Fruit fly (Drosophila melanogaster) whole organism, embryonic: ENCODE results near the gene CG14020.

Source experiments
- CG11247 ChIP-seq: fragments of 200-800 bp; sonication (Bioruptor generic); IDR thresholded peaks from 2 replicates; pipeline ENCODE4 v1.3.6; 2022; ENCODE audit warnings: missing biosample characterization, missing genetic modification characterization
- CG1233 ChIP-seq: fragments of 200-800 bp; sonication (Bioruptor generic); optimal IDR thresholded peaks from 4 replicates; lab custom pipeline; 2018; ENCODE audit warnings: missing biosample characterization, mild to moderate bottlenecking, missing genetic modification characterization
- CG13775 ChIP-seq: fragments of 200-800 bp; sonication (Bioruptor generic); optimal IDR thresholded peaks from 3 replicates; lab custom pipeline; 2017; ENCODE audit warnings: missing biosample characterization, mild to moderate bottlenecking, missing genetic modification characterization
- CG1529 ChIP-seq: fragments of 200-800 bp; sonication (Bioruptor generic); optimal IDR thresholded peaks from 3 replicates; lab custom pipeline; 2018; ENCODE audit warnings: missing biosample characterization, missing genetic modification characterization
- CG15696 ChIP-seq: fragments of 200-800 bp; sonication (Bioruptor generic); optimal IDR thresholded peaks from 2 replicates; lab custom pipeline; 2019; ENCODE audit warnings: missing biosample characterization, mild to moderate bottlenecking, missing genetic modification characterization, moderate library complexity
- CG2712 ChIP-seq: fragments of 200-800 bp; optimal IDR thresholded peaks from 3 replicates; lab custom pipeline; 2019; ENCODE audit warnings: missing biosample characterization, mild to moderate bottlenecking, missing genetic modification characterization, moderate library complexity
- CG31441 ChIP-seq: fragments of 200-800 bp; sonication (Bioruptor generic); IDR thresholded peaks from 2 replicates; pipeline ENCODE4 v1.3.6; 2022; ENCODE audit warnings: missing biosample characterization, missing genetic modification characterization
- CG33557 ChIP-seq: fragments of 200-800 bp; sonication (Bioruptor generic); optimal IDR thresholded peaks from 2 replicates; lab custom pipeline; 2019; ENCODE audit warnings: missing biosample characterization, mild to moderate bottlenecking, missing genetic modification characterization, moderate library complexity
- CG3847 ChIP-seq: fragments of 200-800 bp; sonication (Bioruptor generic); IDR thresholded peaks from 2 replicates; pipeline ENCODE4 v1.3.6; 2022; ENCODE audit warnings: missing biosample characterization, missing genetic modification characterization
- CG3995 ChIP-seq: fragments of 200-800 bp; sonication (Bioruptor generic); optimal IDR thresholded peaks from 3 replicates; lab custom pipeline; 2016; ENCODE audit warnings: missing biosample characterization, missing genetic modification characterization
- CG4730 ChIP-seq: fragments of 200-800 bp; sonication (Bioruptor generic); IDR thresholded peaks from 2 replicates; pipeline ENCODE4 v1.3.6; 2022; ENCODE audit warnings: missing biosample characterization, missing genetic modification characterization
- CG5953 ChIP-seq: fragments of 200-800 bp; sonication (Bioruptor generic); IDR thresholded peaks from 2 replicates; pipeline ENCODE4 v1.3.6; 2022; ENCODE audit warnings: missing biosample characterization, missing genetic modification characterization
- CG6689 ChIP-seq: fragments of 200-800 bp; sonication (Bioruptor generic); IDR thresholded peaks from 2 replicates; pipeline ENCODE4 v1.3.6; 2022; ENCODE audit warnings: missing biosample characterization, missing genetic modification characterization
- CG6765 ChIP-seq: fragments of 200-800 bp; sonication (Bioruptor generic); optimal IDR thresholded peaks from 3 replicates; lab custom pipeline; 2017; ENCODE audit warnings: missing biosample characterization, mild to moderate bottlenecking, missing genetic modification characterization
- CG8359 ChIP-seq: fragments of 200-800 bp; sonication (Bioruptor generic); optimal IDR thresholded peaks from 2 replicates; lab custom pipeline; 2017; ENCODE audit warnings: missing biosample characterization, mild to moderate bottlenecking, missing genetic modification characterization, borderline replicate concordance
- CG9932 ChIP-seq: fragments of 200-800 bp; sonication (Bioruptor generic); IDR thresholded peaks from 2 replicates; pipeline ENCODE4 v1.3.6; 2022; ENCODE audit warnings: missing biosample characterization, missing genetic modification characterization
- CoRest ChIP-seq: fragments of 200-800 bp; sonication (Bioruptor generic); optimal IDR thresholded peaks from 3 replicates; lab custom pipeline; 2018; ENCODE audit warnings: missing biosample characterization, mild to moderate bottlenecking, missing genetic modification characterization, moderate library complexity
- Dek ChIP-seq: fragments of 200-800 bp; sonication (Bioruptor generic); optimal IDR thresholded peaks from 3 replicates; lab custom pipeline; 2019; ENCODE audit warnings: missing biosample characterization, mild to moderate bottlenecking, missing genetic modification characterization, moderate library complexity
- Dp ChIP-seq: fragments of 200-800 bp; sonication (Bioruptor generic); optimal IDR thresholded peaks from 2 replicates; lab custom pipeline; 2018; ENCODE audit warnings: missing biosample characterization, mild to moderate bottlenecking, missing genetic modification characterization, moderate library complexity
- Eip74EF ChIP-seq, 2 experiments: fragments of 200-800 bp in 1 of 2; fragments of >200 bp in 1 of 2; sonication (Bioruptor generic) in 1 of 2; optimal IDR thresholded peaks; 2 replicates each; lab custom pipeline; 2017 to 2019; ENCODE audit warnings: missing biosample characterization in 2 of 2, missing genetic modification characterization in 2 of 2, mild to moderate bottlenecking in 1 of 2, moderate library complexity in 1 of 2
- Ets65A ChIP-seq: fragments of 200-800 bp; sonication (Bioruptor generic); peaks from one replicate; lab custom pipeline; 2016; ENCODE audit warnings: missing biosample characterization, missing genetic modification characterization
- H2.0 ChIP-seq: fragments of 200-800 bp; sonication (Bioruptor generic); IDR thresholded peaks from 2 replicates; pipeline ENCODE4 v1.3.6; 2022; ENCODE audit warnings: missing biosample characterization, missing genetic modification characterization
- Hr51 ChIP-seq, 2 experiments: fragments of 200-800 bp; sonication (Bioruptor generic); optimal IDR thresholded peaks; 2 replicates in 1 of 2; 3 replicates in 1 of 2; lab custom pipeline; 2016 to 2018; ENCODE audit warnings: missing biosample characterization in 2 of 2, missing genetic modification characterization in 2 of 2, mild to moderate bottlenecking in 1 of 2, moderate library complexity in 1 of 2
- MBD-R2 ChIP-seq: fragments of 200-800 bp; sonication (Bioruptor generic); IDR thresholded peaks from 2 replicates; pipeline ENCODE4 v1.3.6; 2022; ENCODE audit warnings: missing biosample characterization, missing genetic modification characterization
- Myb ChIP-seq: fragments of 200-800 bp; sonication (Bioruptor generic); optimal IDR thresholded peaks from 2 replicates; lab custom pipeline; 2016; ENCODE audit warnings: missing biosample characterization, missing genetic modification characterization
- NC2β ChIP-seq: fragments of 200-800 bp; sonication (Bioruptor generic); optimal IDR thresholded peaks from 2 replicates; lab custom pipeline; 2016; ENCODE audit warnings: missing biosample characterization, missing genetic modification characterization
- NK7.1 ChIP-seq: fragments of 200-800 bp; sonication (Bioruptor generic); optimal IDR thresholded peaks from 3 replicates; lab custom pipeline; 2016; ENCODE audit warnings: missing biosample characterization, missing genetic modification characterization
- Scr ChIP-seq: fragments of 200-800 bp; sonication (Bioruptor generic); IDR thresholded peaks from 2 replicates; pipeline ENCODE4 v1.3.6; 2022; ENCODE audit warnings: missing biosample characterization, missing genetic modification characterization; ENCODE audit not compliant: partially characterized antibody
- chinmo ChIP-seq: fragments of 200-800 bp; sonication (Bioruptor generic); IDR thresholded peaks from 4 replicates; pipeline ENCODE4 v1.3.6; 2022; ENCODE audit warnings: missing biosample characterization, missing genetic modification characterization; ENCODE audit not compliant: partially characterized antibody
- crol ChIP-seq: fragments of 200-800 bp; sonication (Bioruptor generic); IDR thresholded peaks from 2 replicates; pipeline ENCODE4 v1.3.6; 2022; ENCODE audit warnings: missing biosample characterization, missing genetic modification characterization
- dati ChIP-seq: fragments of 200-800 bp; sonication (Bioruptor generic); IDR thresholded peaks from 2 replicates; pipeline ENCODE4 v1.3.6; 2022; ENCODE audit warnings: missing biosample characterization, missing genetic modification characterization
- disco-r ChIP-seq: fragments of 200-800 bp; sonication (Bioruptor generic); optimal IDR thresholded peaks from 2 replicates; lab custom pipeline; 2016; ENCODE audit warnings: missing biosample characterization, missing genetic modification characterization
- jing ChIP-seq: fragments of 200-800 bp; sonication (Bioruptor generic); optimal IDR thresholded peaks from 2 replicates; lab custom pipeline; 2018; ENCODE audit warnings: missing biosample characterization, mild to moderate bottlenecking, missing genetic modification characterization
- mld ChIP-seq: fragments of 200-800 bp; sonication (Bioruptor generic); IDR thresholded peaks from 3 replicates; pipeline ENCODE4 v1.3.6; 2022; ENCODE audit warnings: missing biosample characterization, missing genetic modification characterization; ENCODE audit not compliant: partially characterized antibody
- nau ChIP-seq: fragments of 200-800 bp; sonication (Bioruptor generic); optimal IDR thresholded peaks from 3 replicates; lab custom pipeline; 2017; ENCODE audit warnings: missing biosample characterization, mild to moderate bottlenecking, missing genetic modification characterization, missing genetic modification reagents
- nerfin-2 ChIP-seq: fragments of 200-800 bp; sonication (Bioruptor generic); IDR thresholded peaks from 2 replicates; pipeline ENCODE4 v1.3.6; 2022; ENCODE audit warnings: missing biosample characterization, missing genetic modification characterization; ENCODE audit not compliant: partially characterized antibody
- pita ChIP-seq: fragments of 200-800 bp; sonication (Bioruptor generic); optimal IDR thresholded peaks from 2 replicates; lab custom pipeline; 2017; ENCODE audit warnings: missing biosample characterization, mild to moderate bottlenecking, missing genetic modification characterization
- prd ChIP-seq, 3 experiments: fragments of >200 bp in 2 of 3; fragments of 200-800 bp in 1 of 3; sonication (Bioruptor generic) in 1 of 3; optimal IDR thresholded peaks in 2 of 3; IDR thresholded peaks in 1 of 3; 2 replicates in 2 of 3; 3 replicates in 1 of 3; pipeline versions ENCODE4 v1.3.6 to Lab custom; 2017 to 2022; ENCODE audit warnings: missing biosample characterization in 1 of 3, missing genetic modification characterization in 1 of 3
- repo ChIP-seq: fragments of 200-800 bp; sonication (Bioruptor generic); optimal IDR thresholded peaks from 2 replicates; lab custom pipeline; 2016; ENCODE audit warnings: missing biosample characterization, missing genetic modification characterization
- row ChIP-seq: fragments of 200-800 bp; sonication (Bioruptor generic); IDR thresholded peaks from 3 replicates; pipeline ENCODE4 v1.3.6; 2022; ENCODE audit warnings: missing biosample characterization, missing genetic modification characterization
- salm ChIP-seq: fragments of 200-800 bp; sonication (Bioruptor generic); optimal IDR thresholded peaks from 2 replicates; lab custom pipeline; 2018; ENCODE audit warnings: missing biosample characterization, mild to moderate bottlenecking, missing genetic modification characterization
- sc ChIP-seq, 3 experiments: fragments of >200 bp in 2 of 3; fragments of 200-800 bp in 1 of 3; sonication (Bioruptor generic) in 1 of 3; optimal IDR thresholded peaks; 2 replicates in 2 of 3; 3 replicates in 1 of 3; lab custom pipeline; 2017; ENCODE audit warnings: mild to moderate bottlenecking in 1 of 3, missing biosample characterization in 1 of 3, missing genetic modification characterization in 1 of 3, missing genetic modification reagents in 1 of 3
- schlank ChIP-seq: fragments of 200-800 bp; sonication (Bioruptor generic); optimal IDR thresholded peaks from 2 replicates; lab custom pipeline; 2018; ENCODE audit warnings: missing biosample characterization, mild to moderate bottlenecking, missing genetic modification characterization
- sd ChIP-seq: fragments of 200-800 bp; sonication (Bioruptor generic); optimal IDR thresholded peaks from 3 replicates; lab custom pipeline; 2018; ENCODE audit warnings: missing biosample characterization, mild to moderate bottlenecking, missing genetic modification characterization, moderate library complexity
- ssp ChIP-seq: fragments of 200-800 bp; sonication (Bioruptor generic); IDR thresholded peaks from 2 replicates; pipeline ENCODE4 v1.3.6; 2022; ENCODE audit warnings: missing biosample characterization, missing genetic modification characterization
- wek ChIP-seq: fragments of 200-800 bp; sonication (Bioruptor generic); optimal IDR thresholded peaks from 3 replicates; lab custom pipeline; 2018; ENCODE audit warnings: missing biosample characterization, mild to moderate bottlenecking, missing genetic modification characterization, moderate library complexity
- z ChIP-seq: fragments of 200-800 bp; sonication (Bioruptor generic); IDR thresholded peaks from 3 replicates; pipeline ENCODE4 v1.3.6; 2022; ENCODE audit warnings: missing biosample characterization, missing genetic modification characterization
- zfh2 ChIP-seq: fragments of 200-800 bp; sonication (Bioruptor generic); optimal IDR thresholded peaks from 2 replicates; lab custom pipeline; 2016; ENCODE audit warnings: missing biosample characterization, missing genetic modification characterization

The CG14020 gene

DNA sequence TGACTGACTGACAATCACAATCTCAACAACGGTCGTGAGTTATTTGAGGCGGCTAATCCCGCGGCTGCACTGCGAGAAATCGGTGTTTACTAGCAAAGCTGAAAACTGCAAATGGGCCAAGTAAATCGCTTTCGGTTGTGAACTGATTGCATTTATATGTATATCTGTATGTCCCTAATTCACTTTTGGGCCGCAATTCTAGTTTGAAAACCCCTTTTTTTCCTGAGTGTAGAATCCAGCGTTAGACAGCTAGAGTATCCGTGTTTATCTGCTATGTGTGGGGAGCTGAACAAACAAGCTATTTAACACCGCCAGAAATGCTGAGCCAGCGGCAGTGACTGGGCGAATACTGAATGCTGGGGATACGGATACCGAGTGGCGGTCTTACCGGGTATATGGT lies 40.8 kb upstream of the CG14020 start (continued):
- TF ChIP-seq Myb (GFP tag; lab: Kevin White, UChicago) (peak; percentile 73), CG11247 (peak; percentile 74), CG6765 (GFP tag; lab: Kevin White, UChicago) (no peak), CG13775 (peak; percentile 76), CG1529 (GFP tag; lab: Kevin White, UChicago) (peak; percentile 88), CG3847 (peak; percentile 76), Dek (peak; percentile 71), salm (tag; lab: Kevin White, UChicago) (peak; percentile 48), Eip74EF (GFP tag; optimal IDR thresholded peaks at IDR 0.05; lab: Kevin White, UChicago) (peak in 1 of 2 experiments; percentile 23), ssp (GFP tag; lab: Robert Waterston, UW) (peak; percentile 71), NC2β (GFP tag; lab: Kevin White, UChicago) (peak; percentile 92), schlank (peak; percentile 34), CG8359 (peak; percentile 41), CG1233 (GFP tag; lab: Kevin White, UChicago) (peak; percentile 60), Dp (GFP tag; lab: Kevin White, UChicago) (no peak), prd (optimal IDR thresholded peaks at IDR 0.05; lab: Kevin White, UChicago) (no peak), prd (GFP tag; IDR thresholded peaks at IDR 0.05; lab: Robert Waterston, UW) (peak; percentile 92), CG15696 (peak; percentile 87), Scr (no peak), disco-r (GFP tag; lab: Kevin White, UChicago) (peak; percentile 80), crol (GFP tag; lab: Robert Waterston, UW) (peak; percentile 42; the same call in 1 of the 2 replicates), wek (GFP tag; lab: Kevin White, UChicago) (no peak), z (peak; percentile 64; the same call in 2 of the 3 replicates), repo (peak; percentile 74), sd (tag; lab: Kevin White, UChicago) (peak; percentile 44), CoRest (peak; percentile 81), CG5953 (GFP tag; lab: Robert Waterston, UW) (peak; percentile 85), zfh2 (peak; percentile 68), CG33557 (GFP tag; lab: Kevin White, UChicago) (peak; percentile 81), jing (peak; percentile 84), Ets65A (GFP tag; lab: Kevin White, UChicago) (peak; percentile 96), sc (optimal IDR thresholded peaks at IDR 0.05; lab: Kevin White, UChicago) (no peak), sc (GFP tag; optimal IDR thresholded peaks at IDR 0.05; lab: Kevin White, UChicago) (peak; percentile 81), dati (GFP tag; lab: Robert Waterston, UW) (peak; percentile 61; the same call in 1 of the 2 replicates), CG3995 (GFP tag; lab: Kevin White, UChicago) (no peak), CG2712 (tag; lab: Kevin White, UChicago) (peak; percentile 85), Hr51 (GFP tag; optimal IDR thresholded peaks at IDR 0.05; lab: Kevin White, UChicago) (peak; percentile 56 to 77), mld (no peak), nau (GFP tag; lab: Kevin White, UChicago) (peak; percentile 39), CG4730 (GFP tag; lab: Robert Waterston, UW) (peak; percentile 71), CG6689 (GFP tag; lab: Robert Waterston, UW) (peak; percentile 87), CG9932 (GFP tag; lab: Robert Waterston, UW) (peak; percentile 67), nerfin-2 (GFP tag; lab: Robert Waterston, UW) (no peak), pita (GFP tag; lab: Kevin White, UChicago) (no peak), H2.0 (GFP tag; lab: Robert Waterston, UW) (peak; percentile 68), NK7.1 (GFP tag; lab: Kevin White, UChicago) (peak; percentile 84), chinmo (GFP tag; lab: Robert Waterston, UW) (no peak), MBD-R2 (GFP tag; lab: Robert Waterston, UW) (peak; percentile 57; the same call in 1 of the 2 replicates), CG31441 (GFP tag; lab: Robert Waterston, UW) (peak; percentile 76), row (GFP tag; lab: Robert Waterston, UW) (peak; percentile 91)
